In genomic region chr3L:15594093-15594653, dm6 we compare ENCODE assay signal across 6 fruit fly cellular contexts.
TF ChIP-seq lines count a peak whose summit lies in the region.

No protein-coding gene starts in this region.

- TF ChIP-seq CTCF in whole organism, embryonic (GFP tag; optimal IDR thresholded peaks at IDR 0.05; lab: Kevin White, UChicago) = no peak

TF ChIP-seq in whole organism, 6 proteins besides CTCF, POLR2A, EP300 and RAD21:
- TF ChIP-seq Dll (optimal IDR thresholded peaks at IDR 0.05; lab: Kevin White, UChicago) (no peak), pan (optimal IDR thresholded peaks at IDR 0.05; lab: Kevin White, UChicago) (peak; percentile 1), psq (optimal IDR thresholded peaks at IDR 0.05; lab: Kevin White, UChicago) (no peak), EcR (GFP tag; optimal IDR thresholded peaks at IDR 0.05; lab: Kevin White, UChicago) (no peak), usp (GFP tag; optimal IDR thresholded peaks at IDR 0.05; lab: Kevin White, UChicago) (no peak), CG8478 (optimal IDR thresholded peaks at IDR 0.05; lab: Kevin White, UChicago) (no peak)

TF ChIP-seq in whole organism, adult, 20 proteins besides CTCF, POLR2A, EP300 and RAD21:
- TF ChIP-seq cnc (optimal IDR thresholded peaks at IDR 0.05; lab: Kevin White, UChicago) (no peak), CG12768 (GFP tag; optimal IDR thresholded peaks at IDR 0.05; lab: Kevin White, UChicago) (peak; percentile 4), kay (GFP tag; lab: Kevin White, UChicago; ENCODE audit: borderline replicate concordance) (peak; percentile 8)

TF ChIP-seq in whole organism, embryonic, 481 proteins besides CTCF, POLR2A, EP300 and RAD21 (continues in another document):
- no peak for TF ChIP-seq Hey (tag; optimal IDR thresholded peaks at IDR 0.05; lab: Kevin White, UChicago)
- TF ChIP-seq CG12104 (GFP tag; optimal IDR thresholded peaks at IDR 0.05; lab: Kevin White, UChicago) = no peak
- TF ChIP-seq zen (tag; optimal IDR thresholded peaks at IDR 0.05; lab: Kevin White, UChicago) = peak; percentile 31
- no peak for TF ChIP-seq CG3407 (GFP tag; optimal IDR thresholded peaks at IDR 0.05; lab: Kevin White, UChicago)
- peak; percentile 92 for TF ChIP-seq CG15479 (GFP tag; optimal IDR thresholded peaks at IDR 0.05; lab: Kevin White, UChicago)
- TF ChIP-seq CG7372 (GFP tag; IDR thresholded peaks at IDR 0.05; lab: Robert Waterston, UW) = no peak
- no peak for TF ChIP-seq Ravus (GFP tag; IDR thresholded peaks at IDR 0.05; lab: Robert Waterston, UW)
- TF ChIP-seq CG4360 (GFP tag; IDR thresholded peaks at IDR 0.05; lab: Robert Waterston, UW) = peak; percentile 54; the same call in 1 of the 2 replicates
- no peak for TF ChIP-seq CG4820 (GFP tag; optimal IDR thresholded peaks at IDR 0.05; lab: Kevin White, UChicago)
- TF ChIP-seq gro (GFP tag; optimal IDR thresholded peaks at IDR 0.05; lab: Kevin White, UChicago) = no peak
- no peak for TF ChIP-seq CG6175 (GFP tag; IDR thresholded peaks at IDR 0.05; lab: Robert Waterston, UW)
- no peak for TF ChIP-seq lbe (GFP tag; optimal IDR thresholded peaks at IDR 0.05; lab: Kevin White, UChicago)
- no peak for TF ChIP-seq caup (GFP tag; optimal IDR thresholded peaks at IDR 0.05; lab: Kevin White, UChicago; ENCODE audit: severe bottlenecking)
- no peak for TF ChIP-seq CG11560 (tag; IDR thresholded peaks at IDR 0.05; lab: Robert Waterston, UW)
- peak; percentile 3 for TF ChIP-seq nom (GFP tag; optimal IDR thresholded peaks at IDR 0.05; lab: Kevin White, UChicago)
- TF ChIP-seq crol (GFP tag; IDR thresholded peaks at IDR 0.05; lab: Robert Waterston, UW) = peak; percentile 59
- TF ChIP-seq unc-4 (GFP tag; IDR thresholded peaks at IDR 0.05; lab: Robert Waterston, UW; ENCODE audit: partially characterized antibody) = no peak
- 0 out of 3 replicates have a peak, but pooled peaks have one; percentile 37 for TF ChIP-seq CG2199 (GFP tag; IDR thresholded peaks at IDR 0.05; lab: Robert Waterston, UW)
- no peak for TF ChIP-seq Sox100B (GFP tag; optimal IDR thresholded peaks at IDR 0.05; lab: Kevin White, UChicago)
- no peak for TF ChIP-seq ERR (GFP tag; optimal IDR thresholded peaks at IDR 0.05; lab: Kevin White, UChicago)
- no peak for TF ChIP-seq CG17829 (tag; optimal IDR thresholded peaks at IDR 0.05; lab: Kevin White, UChicago)

TF ChIP-seq in whole organism, prepupa, 60 proteins besides CTCF, POLR2A, EP300 and RAD21:
- TF ChIP-seq Eip93F (GFP tag; optimal IDR thresholded peaks at IDR 0.05; lab: Kevin White, UChicago) (peak; percentile 32), Sox14 (GFP tag; optimal IDR thresholded peaks at IDR 0.05; lab: Kevin White, UChicago) (peak; percentile 69), svp (GFP tag; lab: Kevin White, UChicago) (peak; percentile 67), Eip78C (GFP tag; lab: Kevin White, UChicago) (peak; percentile 2), dsx (GFP tag; optimal IDR thresholded peaks at IDR 0.05; lab: Kevin White, UChicago; ENCODE audit: poor library complexity, severe bottlenecking) (no peak)

TF ChIP-seq in whole organism, pupa, 21 proteins besides CTCF, POLR2A, EP300 and RAD21:
- TF ChIP-seq CG12605 (GFP tag; IDR thresholded peaks at IDR 0.05; lab: Robert Waterston, UW) (no peak), EcR (GFP tag; optimal IDR thresholded peaks at IDR 0.05; lab: Kevin White, UChicago) (peak; percentile 45), CG15710 (tag; optimal IDR thresholded peaks at IDR 0.05; lab: Kevin White, UChicago) (no peak), CG8301 (tag; optimal IDR thresholded peaks at IDR 0.05; lab: Kevin White, UChicago) (no peak), fd96Ca (GFP tag; IDR thresholded peaks at IDR 0.05; lab: Robert Waterston, UW) (0 out of 3 replicates have a peak, but pooled peaks have one; percentile 26), CG13204 (GFP tag; optimal IDR thresholded peaks at IDR 0.05; lab: Kevin White, UChicago) (no peak), CG14655 (GFP tag; optimal IDR thresholded peaks at IDR 0.05; lab: Kevin White, UChicago) (no peak), CG4496 (GFP tag; IDR thresholded peaks at IDR 0.05; lab: Robert Waterston, UW) (0 out of 3 replicates have a peak, but pooled peaks have one; percentile 36), Ets98B (GFP tag; IDR thresholded peaks at IDR 0.05; lab: Robert Waterston, UW) (no peak), rn (GFP tag; IDR thresholded peaks at IDR 0.05; lab: Robert Waterston, UW) (no peak), gl (tag; optimal IDR thresholded peaks at IDR 0.05; lab: Kevin White, UChicago) (no peak), D1 (tag; optimal IDR thresholded peaks at IDR 0.05; lab: Kevin White, UChicago) (no peak), CG9948 (tag; optimal IDR thresholded peaks at IDR 0.05; lab: Kevin White, UChicago) (no peak), Pif1B (GFP tag; optimal IDR thresholded peaks at IDR 0.05; lab: Kevin White, UChicago) (no peak), CG32121 (GFP tag; IDR thresholded peaks at IDR 0.05; lab: Robert Waterston, UW) (no peak), Pif1A (GFP tag; optimal IDR thresholded peaks at IDR 0.05; lab: Kevin White, UChicago) (no peak), CG8159 (tag; optimal IDR thresholded peaks at IDR 0.05; lab: Kevin White, UChicago) (no peak), Snoo (tag; optimal IDR thresholded peaks at IDR 0.05; lab: Kevin White, UChicago) (no peak), CG10348 (GFP tag; IDR thresholded peaks at IDR 0.05; lab: Robert Waterston, UW) (no peak), CG17806 (tag; optimal IDR thresholded peaks at IDR 0.05; lab: Kevin White, UChicago) (no peak), CG34367 (tag; optimal IDR thresholded peaks at IDR 0.05; lab: Kevin White, UChicago) (no peak)

TF ChIP-seq in whole organism, wandering third instar larva, 38 proteins besides CTCF, POLR2A, EP300 and RAD21:
- peak; percentile 27 for TF ChIP-seq br (GFP tag; optimal IDR thresholded peaks at IDR 0.05; lab: Kevin White, UChicago)
- TF ChIP-seq Hr78 (GFP tag; optimal IDR thresholded peaks at IDR 0.05; lab: Kevin White, UChicago) = no peak
- no peak for TF ChIP-seq Rel (GFP tag; optimal IDR thresholded peaks at IDR 0.05; lab: Kevin White, UChicago)
- peak; percentile 17 for TF ChIP-seq Rel (tag; optimal IDR thresholded peaks at IDR 0.05; lab: Kevin White, UChicago)
